Worm (Caenorhabditis elegans) whole organism, late embryonic: ENCODE data around the gene F20D12.12.

Experiments
- F13H6.1 ChIP-seq: sonication (generic microtip); optimal IDR thresholded peaks from 2 replicates; lab custom pipeline; 2016; ENCODE audit warnings: missing genetic modification characterization, missing compliant biosample characterization
- dve-1 ChIP-seq: sonication (generic microtip); optimal IDR thresholded peaks from 2 replicates; lab custom pipeline; 2017; ENCODE audit warnings: antibody characterized with exemption, mild to moderate bottlenecking, missing genetic modification characterization, missing compliant biosample characterization
- elt-2 ChIP-seq: sonication (generic microtip); optimal IDR thresholded peaks from 2 replicates; lab custom pipeline; 2016; ENCODE audit warnings: missing genetic modification reagents, missing genetic modification characterization, missing compliant biosample characterization
- hlh-15 ChIP-seq: sonication (generic microtip); optimal IDR thresholded peaks from 2 replicates; lab custom pipeline; 2016; ENCODE audit warnings: missing genetic modification characterization, missing compliant biosample characterization
- lin-11 ChIP-seq: fragments of 200-800 bp; sonication (Bioruptor generic); optimal IDR thresholded peaks from 2 replicates; lab custom pipeline; 2018; ENCODE audit warnings: mild to moderate bottlenecking, missing genetic modification characterization, missing compliant biosample characterization
- nhr-11 ChIP-seq: fragments of 150-350 bp; optimal IDR thresholded peaks from 2 replicates; lab custom pipeline; 2014; ENCODE audit warnings: missing biosample characterization, missing genetic modification characterization
- nhr-232 ChIP-seq: sonication (generic microtip); optimal IDR thresholded peaks from 2 replicates; lab custom pipeline; 2016; ENCODE audit warnings: missing genetic modification characterization, missing compliant biosample characterization
- pag-3 ChIP-seq: sonication (generic microtip); optimal IDR thresholded peaks from 2 replicates; lab custom pipeline; 2016; ENCODE audit warnings: missing compliant biosample characterization, missing genetic modification characterization, borderline replicate concordance
- tbx-2 ChIP-seq: sonication (generic microtip); optimal IDR thresholded peaks from 2 replicates; lab custom pipeline; 2016; ENCODE audit warnings: missing genetic modification characterization, missing compliant biosample characterization
- ttx-3 ChIP-seq: sonication (generic microtip); optimal IDR thresholded peaks from 2 replicates; lab custom pipeline; 2016; ENCODE audit warnings: missing genetic modification reagents, missing genetic modification characterization, missing compliant biosample characterization

ce11 chrIV:7983021-7983420 lies 35.8 kb downstream of the F20D12.12 start:
- TF ChIP-seq tbx-2 (tag; lab: Kevin White, UChicago) (no peak), elt-2 (no peak), nhr-11 (tag; lab: Kevin White, UChicago) (no peak), F13H6.1 (tag; lab: Kevin White, UChicago) (no peak), dve-1 (tag; lab: Kevin White, UChicago) (no peak), nhr-232 (tag; lab: Kevin White, UChicago) (no peak), lin-11 (no peak), hlh-15 (tag; lab: Kevin White, UChicago) (no peak), pag-3 (tag; lab: Kevin White, UChicago) (no peak), ttx-3 (tag; lab: Kevin White, UChicago) (no peak)
